Fruit fly (Drosophila melanogaster) Kc167 (cell line): Measurements from ENCODE around the gene CG17169.

Source experiments
- Myc ChIP-seq: fragments of >200 bp; optimal IDR thresholded peaks from 2 replicates; lab custom pipeline; 2017; ENCODE audit warnings: missing external identifiers
- Sin3A ChIP-seq: fragments of >200 bp; optimal IDR thresholded peaks from 2 replicates; lab custom pipeline; 2018; ENCODE audit warnings: missing external identifiers
- h ChIP-seq: fragments of >200 bp; optimal IDR thresholded peaks from 3 replicates; lab custom pipeline; 2018; ENCODE audit warnings: missing external identifiers
- insv ChIP-seq: fragments of >200 bp; optimal IDR thresholded peaks from 3 replicates; lab custom pipeline; 2018; ENCODE audit warnings: missing external identifiers
- psq ChIP-seq: fragments of >200 bp; optimal IDR thresholded peaks from 2 replicates; lab custom pipeline; 2017; ENCODE audit warnings: missing external identifiers
- ttk ChIP-seq: sonication (Bioruptor generic); optimal IDR thresholded peaks from 2 replicates; lab custom pipeline; 2017; ENCODE audit warnings: missing external identifiers

DNA sequence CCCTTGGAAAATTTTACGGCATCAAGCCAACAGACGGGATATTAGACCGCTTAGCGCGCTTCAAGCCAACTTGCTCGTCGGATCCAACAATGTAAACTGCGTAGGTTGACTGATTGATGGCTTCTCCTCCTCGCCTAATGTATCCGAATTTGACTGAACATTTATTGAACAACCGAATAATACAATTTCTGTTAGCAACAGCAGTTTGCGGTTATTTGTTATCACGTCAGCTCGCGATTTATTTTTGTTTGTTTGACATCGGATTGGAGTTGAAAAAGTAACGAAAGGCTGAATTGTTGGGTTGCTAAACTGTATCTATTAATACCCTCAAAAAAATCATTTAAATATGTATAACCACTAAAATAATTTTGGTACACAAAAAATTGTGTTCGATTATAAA is 8.1 kb downstream of the CG17169 start, which contains the start of gene CG17159:
- no peak for TF ChIP-seq psq (lab: Kevin White, UChicago)
- TF ChIP-seq h (lab: Kevin White, UChicago): no peak
- no peak for TF ChIP-seq insv
- TF ChIP-seq Myc (lab: Kevin White, UChicago): no peak
- TF ChIP-seq Sin3A (lab: Kevin White, UChicago): no peak
- no peak for TF ChIP-seq ttk
